Worm (Caenorhabditis elegans): ENCODE data around the gene T24E12.3.
"Not testable (repeated sequence)": the region's sequence is repeated elsewhere in the genome, so short reads cannot be mapped to it uniquely, and the experiment has no call there.

T24E12.3 gene

DNA sequence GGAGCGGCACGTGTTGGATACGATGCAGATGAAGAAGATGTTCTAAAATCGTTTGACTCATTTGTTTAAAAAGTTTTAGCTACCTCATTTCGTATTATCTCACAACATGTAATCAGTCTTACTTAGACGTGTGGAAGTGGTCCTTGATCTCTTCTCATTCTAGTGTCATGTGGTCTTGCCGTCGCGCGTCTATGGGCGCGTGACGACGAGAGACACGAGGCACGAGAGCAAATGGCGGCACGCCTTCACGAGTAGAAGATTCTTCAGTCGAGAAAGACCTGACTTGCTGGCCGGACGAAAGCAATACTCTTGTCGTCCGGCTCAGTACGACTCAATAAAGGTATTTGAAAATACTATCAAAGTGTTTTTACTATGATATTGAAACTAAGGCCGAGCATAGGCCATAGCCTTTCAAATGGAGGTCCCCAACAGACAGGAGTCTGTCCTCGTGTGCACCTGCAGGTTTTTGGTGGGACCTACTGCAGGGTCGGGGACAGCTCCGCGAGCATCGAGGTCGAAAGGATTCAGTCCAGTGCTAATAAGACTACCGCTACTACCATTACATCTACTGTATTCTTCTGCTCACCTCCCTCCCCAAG, 40.5 kb downstream of the T24E12.3 start, which contains the start of gene fbxa-24:
TSS of gene fbxa-24 (plus strand) at position 276 of the 599 bp plus-strand sequence.
- TF ChIP-seq nhr-11, ceh-22, rnt-1 (tag; optimal IDR thresholded peaks at IDR 0.05): not testable (repeated sequence)

- TF ChIP-seq ceh-30 (tag; optimal IDR thresholded peaks at IDR 0.05) (no peak), nfya-1 (tag; optimal IDR thresholded peaks at IDR 0.05) (no peak), ceh-9 (tag; optimal IDR thresholded peaks at IDR 0.05) (no peak), pha-2 (tag; optimal IDR thresholded peaks at IDR 0.05) (no peak), F13H6.1 (tag; optimal IDR thresholded peaks at IDR 0.05) (no peak), fax-1 (tag; optimal IDR thresholded peaks at IDR 0.05) (no peak), dve-1 (tag; optimal IDR thresholded peaks at IDR 0.05) (no peak)
Observed at ce11 chrII:3821248-3821647, 45.4 kb downstream of the T24E12.3 start, which contains the start of gene F54D10.7. TSS of gene F54D10.7 (minus strand) at chrII:3821296.

DNA sequence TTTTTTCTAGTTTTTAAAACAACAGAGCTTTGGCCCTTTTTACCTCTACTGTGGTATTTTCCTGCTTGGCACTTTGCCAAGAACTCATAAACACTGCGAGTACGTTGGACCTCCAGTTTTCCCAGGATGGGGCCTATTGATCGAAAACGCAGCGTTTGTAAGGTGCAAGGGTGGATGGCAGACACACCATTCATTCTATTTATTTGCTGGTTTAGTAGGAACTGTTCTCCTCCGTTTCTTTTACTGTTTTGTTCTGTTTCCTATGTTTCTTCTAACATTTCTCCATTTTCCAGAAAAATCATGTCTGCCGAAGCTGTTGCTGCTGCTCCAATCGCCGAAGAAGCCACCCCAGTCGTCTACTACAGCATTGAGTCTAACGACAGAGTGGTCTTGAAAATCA, 48.0 kb downstream of the T24E12.3 start, which contains the start of gene skr-15:
TSS of gene skr-15 (plus strand) at position 301 of the 400 bp plus-strand sequence.
- TF ChIP-seq elt-2 (tag; optimal IDR thresholded peaks at IDR 0.05) = no peak
- TF ChIP-seq nfya-1 (tag; optimal IDR thresholded peaks at IDR 0.05) = no peak
- TF ChIP-seq pax-1 (tag; optimal IDR thresholded peaks at IDR 0.05) = no peak
- no peak for TF ChIP-seq fax-1 (tag; optimal IDR thresholded peaks at IDR 0.05)
- TF ChIP-seq fkh-6 (tag; optimal IDR thresholded peaks at IDR 0.05) = no peak
- no peak for TF ChIP-seq sox-2 (GFP tag; IDR thresholded peaks at IDR 0.05)
- no peak for TF ChIP-seq ceh-24 (tag; optimal IDR thresholded peaks at IDR 0.05)
- TF ChIP-seq elt-4 (tag; optimal IDR thresholded peaks at IDR 0.05) = no peak
- TF ChIP-seq C38D4.7 (GFP tag; optimal IDR thresholded peaks at IDR 0.05) = no peak
- TF ChIP-seq Y22D7AL.16 (tag; optimal IDR thresholded peaks at IDR 0.05) = no peak
- TF ChIP-seq F13H6.1 (tag; optimal IDR thresholded peaks at IDR 0.05) = no peak
- TF ChIP-seq pros-1 (tag; optimal IDR thresholded peaks at IDR 0.05) = no peak

Data from whole organism, late embryonic.